Fruit fly (Drosophila melanogaster) whole organism, embryonic: ENCODE results near the gene aralar1.

Experiments
- Asciz ChIP-seq: fragments of 200-800 bp; sonication (Bioruptor generic); optimal IDR thresholded peaks from 2 replicates; lab custom pipeline; 2017; ENCODE audit warnings: missing biosample characterization, mild to moderate bottlenecking, missing genetic modification characterization, missing genetic modification reagents
- B-H2 ChIP-seq: fragments of 200-800 bp; sonication (Bioruptor generic); optimal IDR thresholded peaks from 2 replicates; lab custom pipeline; 2018; ENCODE audit warnings: missing biosample characterization, mild to moderate bottlenecking, missing genetic modification characterization
- Bgb ChIP-seq: fragments of 200-800 bp; sonication (Bioruptor generic); IDR thresholded peaks from 2 replicates; pipeline ENCODE4 v1.3.6; 2022; ENCODE audit warnings: missing biosample characterization, missing genetic modification characterization; ENCODE audit not compliant: partially characterized antibody
- CG11695 ChIP-seq: fragments of 200-800 bp; sonication (Bioruptor generic); IDR thresholded peaks from 3 replicates; pipeline ENCODE4 v1.3.6; 2022; ENCODE audit warnings: missing biosample characterization, missing genetic modification characterization
- CG12942 ChIP-seq: fragments of 200-800 bp; sonication (Bioruptor generic); optimal IDR thresholded peaks from 3 replicates; lab custom pipeline; 2016; ENCODE audit warnings: missing biosample characterization, missing genetic modification characterization
- CG13296 ChIP-seq: fragments of 200-800 bp; sonication (Bioruptor generic); optimal IDR thresholded peaks from 3 replicates; lab custom pipeline; 2018; ENCODE audit warnings: missing biosample characterization, mild to moderate bottlenecking, missing genetic modification characterization
- CG14667 ChIP-seq: fragments of 200-800 bp; sonication (Bioruptor generic); IDR thresholded peaks from 2 replicates; pipeline ENCODE4 v1.3.6; 2022; ENCODE audit warnings: missing biosample characterization, missing genetic modification characterization
- CG1529 ChIP-seq: fragments of 200-800 bp; sonication (Bioruptor generic); optimal IDR thresholded peaks from 3 replicates; lab custom pipeline; 2018; ENCODE audit warnings: missing biosample characterization, missing genetic modification characterization
- CG17186 ChIP-seq: fragments of 200-800 bp; sonication (Bioruptor generic); optimal IDR thresholded peaks from 3 replicates; lab custom pipeline; 2017; ENCODE audit warnings: missing biosample characterization, missing genetic modification reagents, missing genetic modification characterization
- CG17328 ChIP-seq: fragments of 200-800 bp; sonication (Bioruptor generic); IDR thresholded peaks from 2 replicates; pipeline ENCODE4 v1.3.6; 2022; ENCODE audit warnings: missing biosample characterization, missing genetic modification characterization
- CG17568 ChIP-seq: fragments of 200-800 bp; sonication (Bioruptor generic); optimal IDR thresholded peaks from 2 replicates; lab custom pipeline; 2018; ENCODE audit warnings: missing biosample characterization, mild to moderate bottlenecking, missing genetic modification characterization, moderate library complexity
- CG2116 ChIP-seq: fragments of 200-800 bp; sonication (Bioruptor generic); optimal IDR thresholded peaks from 3 replicates; lab custom pipeline; 2018; ENCODE audit warnings: missing biosample characterization, mild to moderate bottlenecking, missing genetic modification characterization
- CG3838 ChIP-seq: fragments of 200-800 bp; sonication (Bioruptor generic); optimal IDR thresholded peaks from 3 replicates; lab custom pipeline; 2016; ENCODE audit warnings: missing biosample characterization, missing genetic modification characterization
- CG6689 ChIP-seq: fragments of 200-800 bp; sonication (Bioruptor generic); IDR thresholded peaks from 2 replicates; pipeline ENCODE4 v1.3.6; 2022; ENCODE audit warnings: missing biosample characterization, missing genetic modification characterization
- CG7745 ChIP-seq: fragments of 200-800 bp; sonication (Bioruptor generic); optimal IDR thresholded peaks from 2 replicates; lab custom pipeline; 2018; ENCODE audit warnings: missing biosample characterization, mild to moderate bottlenecking, missing genetic modification characterization, moderate library complexity
- CG7987 ChIP-seq: fragments of 200-800 bp; sonication (Bioruptor generic); optimal IDR thresholded peaks from 2 replicates; lab custom pipeline; 2018; ENCODE audit warnings: missing biosample characterization, mild to moderate bottlenecking, missing genetic modification characterization, moderate library complexity
- CG8359 ChIP-seq: fragments of 200-800 bp; sonication (Bioruptor generic); optimal IDR thresholded peaks from 2 replicates; lab custom pipeline; 2017; ENCODE audit warnings: missing biosample characterization, mild to moderate bottlenecking, missing genetic modification characterization, borderline replicate concordance
- D ChIP-seq, 2 experiments: fragments of 200-800 bp in 1 of 2; fragments of >200 bp in 1 of 2; sonication (Bioruptor generic) in 1 of 2; optimal IDR thresholded peaks; 2 replicates in 1 of 2; 3 replicates in 1 of 2; lab custom pipeline; 2017; ENCODE audit warnings: mild to moderate bottlenecking in 1 of 2, missing biosample characterization in 1 of 2, missing genetic modification characterization in 1 of 2, missing genetic modification reagents in 1 of 2
- Dfd ChIP-seq, 2 experiments: fragments of >200 bp; optimal IDR thresholded peaks; 2 replicates each; lab custom pipeline; 2017; ENCODE audit warnings: missing biosample characterization in 2 of 2, missing genetic modification characterization in 2 of 2
- Dip3 ChIP-seq: fragments of 200-800 bp; sonication (Bioruptor generic); optimal IDR thresholded peaks from 3 replicates; lab custom pipeline; 2016; ENCODE audit warnings: missing biosample characterization, missing genetic modification characterization
- Drgx ChIP-seq: fragments of 200-800 bp; sonication (Bioruptor generic); IDR thresholded peaks from 2 replicates; pipeline ENCODE4 v1.3.6; 2022; ENCODE audit warnings: missing biosample characterization, missing genetic modification characterization
- E2f1 ChIP-seq: fragments of 200-800 bp; sonication (Bioruptor generic); IDR thresholded peaks from 2 replicates; pipeline ENCODE4 v1.3.6; 2022; ENCODE audit warnings: missing biosample characterization, missing genetic modification characterization
- Hr39 ChIP-seq: fragments of >200 bp; optimal IDR thresholded peaks from 2 replicates; lab custom pipeline; 2017
- Mrtf ChIP-seq: fragments of 200-800 bp; sonication (Bioruptor generic); IDR thresholded peaks from 3 replicates; pipeline ENCODE4 v1.3.6; 2022; ENCODE audit warnings: missing biosample characterization, missing genetic modification characterization
- Optix ChIP-seq: fragments of 200-800 bp; sonication (Bioruptor generic); IDR thresholded peaks from 3 replicates; pipeline ENCODE4 v1.3.6; 2022; ENCODE audit warnings: missing biosample characterization, missing genetic modification characterization
- TFAM ChIP-seq: fragments of 200-800 bp; sonication (Bioruptor generic); optimal IDR thresholded peaks from 2 replicates; lab custom pipeline; 2017; ENCODE audit warnings: missing biosample characterization, missing genetic modification characterization, inconsistent platforms
- Usf ChIP-seq: fragments of 200-800 bp; sonication (Bioruptor generic); optimal IDR thresholded peaks from 2 replicates; lab custom pipeline; 2017; ENCODE audit warnings: missing genotype, missing biosample characterization, missing genetic modification characterization
- Xbp1 ChIP-seq: fragments of 200-800 bp; sonication (Bioruptor generic); optimal IDR thresholded peaks from 3 replicates; lab custom pipeline; 2016; ENCODE audit warnings: missing biosample characterization, mild to moderate bottlenecking, missing genetic modification characterization
- ci ChIP-seq: fragments of 200-800 bp; sonication (Bioruptor generic); IDR thresholded peaks from 3 replicates; pipeline ENCODE4 v1.3.6; 2022; ENCODE audit warnings: missing biosample characterization, missing genetic modification characterization
- crp ChIP-seq, 2 experiments: fragments of 200-800 bp; sonication (Bioruptor generic); optimal IDR thresholded peaks; 2 replicates in 1 of 2; 3 replicates in 1 of 2; lab custom pipeline; 2017; ENCODE audit warnings: missing biosample characterization in 2 of 2, missing genetic modification characterization in 2 of 2, mild to moderate bottlenecking in 1 of 2, moderate library complexity in 1 of 2
- disco-r ChIP-seq: fragments of 200-800 bp; sonication (Bioruptor generic); optimal IDR thresholded peaks from 2 replicates; lab custom pipeline; 2016; ENCODE audit warnings: missing biosample characterization, missing genetic modification characterization
- fd64A ChIP-seq: fragments of 200-800 bp; sonication (Bioruptor generic); optimal IDR thresholded peaks from 3 replicates; lab custom pipeline; 2018; ENCODE audit warnings: missing biosample characterization, mild to moderate bottlenecking, missing genetic modification characterization
- fu2 ChIP-seq: fragments of 200-800 bp; sonication (Bioruptor generic); optimal IDR thresholded peaks from 2 replicates; lab custom pipeline; 2016; ENCODE audit warnings: missing biosample characterization, missing genetic modification characterization
- luna ChIP-seq: fragments of 200-800 bp; sonication (Bioruptor generic); optimal IDR thresholded peaks from 2 replicates; lab custom pipeline; 2016; ENCODE audit warnings: missing biosample characterization, missing genetic modification characterization
- maf-S ChIP-seq: fragments of 200-800 bp; sonication (Bioruptor generic); optimal IDR thresholded peaks from 2 replicates; lab custom pipeline; 2016; ENCODE audit warnings: missing biosample characterization, missing genetic modification characterization
- mam ChIP-seq: fragments of 200-800 bp; sonication (Bioruptor generic); optimal IDR thresholded peaks from 3 replicates; lab custom pipeline; 2016; ENCODE audit warnings: missing biosample characterization, missing genetic modification characterization
- otp ChIP-seq: fragments of 200-800 bp; sonication (Bioruptor generic); IDR thresholded peaks from 3 replicates; pipeline ENCODE4, ENCODE4 v1.3.6; 2022; ENCODE audit warnings: missing biosample characterization, missing genetic modification characterization
- pros ChIP-seq: fragments of 200-800 bp; sonication (Bioruptor generic); optimal IDR thresholded peaks from 3 replicates; lab custom pipeline; 2019; ENCODE audit warnings: missing biosample characterization, mild to moderate bottlenecking, missing genetic modification characterization, moderate library complexity
- rib ChIP-seq: fragments of 200-800 bp; sonication (Bioruptor generic); IDR thresholded peaks from 2 replicates; pipeline ENCODE4 v1.3.6; 2022; ENCODE audit warnings: missing biosample characterization, missing genetic modification characterization
- ro ChIP-seq: fragments of 200-800 bp; sonication (Bioruptor generic); IDR thresholded peaks from 2 replicates; pipeline ENCODE4 v1.3.6; 2022; ENCODE audit warnings: missing biosample characterization, missing genetic modification characterization
- seq ChIP-seq: fragments of 200-800 bp; sonication (Bioruptor generic); IDR thresholded peaks from 2 replicates; pipeline ENCODE4 v1.3.6; 2022; ENCODE audit warnings: missing biosample characterization, missing genetic modification characterization
- sna ChIP-seq: fragments of 200-800 bp; sonication (Bioruptor generic); IDR thresholded peaks from 2 replicates; pipeline ENCODE4 v1.3.6; 2022; ENCODE audit warnings: missing biosample characterization, missing genetic modification characterization; ENCODE audit not compliant: partially characterized antibody
- tap ChIP-seq: fragments of 200-800 bp; optimal IDR thresholded peaks from 3 replicates; lab custom pipeline; 2019; ENCODE audit warnings: missing biosample characterization, mild to moderate bottlenecking, missing genetic modification characterization, moderate library complexity
- tin ChIP-seq: fragments of 200-800 bp; sonication (Bioruptor generic); optimal IDR thresholded peaks from 3 replicates; lab custom pipeline; 2016; ENCODE audit warnings: missing biosample characterization, missing genetic modification characterization
- tup ChIP-seq: fragments of 200-800 bp; sonication (Bioruptor generic); optimal IDR thresholded peaks from 2 replicates; lab custom pipeline; 2016; ENCODE audit warnings: missing biosample characterization, mild to moderate bottlenecking, missing genetic modification characterization, moderate library complexity
- twi ChIP-seq: fragments of 200-800 bp; optimal IDR thresholded peaks from 2 replicates; lab custom pipeline; 2019; ENCODE audit warnings: missing biosample characterization, mild to moderate bottlenecking, missing genetic modification characterization, moderate library complexity
- unc-4 ChIP-seq: fragments of 200-800 bp; sonication (Bioruptor generic); IDR thresholded peaks from 2 replicates; pipeline ENCODE4 v1.3.6; 2022; ENCODE audit warnings: missing biosample characterization, missing genetic modification characterization; ENCODE audit not compliant: partially characterized antibody
- unpg ChIP-seq: fragments of 200-800 bp; sonication (Bioruptor generic); optimal IDR thresholded peaks from 3 replicates; lab custom pipeline; 2018; ENCODE audit warnings: missing biosample characterization, mild to moderate bottlenecking, missing genetic modification characterization, moderate library complexity
- wdn ChIP-seq: fragments of 200-800 bp; sonication (Bioruptor generic); IDR thresholded peaks from 2 replicates; pipeline ENCODE4 v1.3.6; 2022; ENCODE audit warnings: missing biosample characterization, missing genetic modification characterization
- yki ChIP-seq: fragments of >200 bp; optimal IDR thresholded peaks from 3 replicates; lab custom pipeline; 2018
- zfh1 ChIP-seq: fragments of 200-800 bp; sonication (Bioruptor generic); IDR thresholded peaks from 3 replicates; pipeline ENCODE4 v1.3.6; 2022; ENCODE audit warnings: missing biosample characterization, missing genetic modification characterization

The aralar1 gene

DNA sequence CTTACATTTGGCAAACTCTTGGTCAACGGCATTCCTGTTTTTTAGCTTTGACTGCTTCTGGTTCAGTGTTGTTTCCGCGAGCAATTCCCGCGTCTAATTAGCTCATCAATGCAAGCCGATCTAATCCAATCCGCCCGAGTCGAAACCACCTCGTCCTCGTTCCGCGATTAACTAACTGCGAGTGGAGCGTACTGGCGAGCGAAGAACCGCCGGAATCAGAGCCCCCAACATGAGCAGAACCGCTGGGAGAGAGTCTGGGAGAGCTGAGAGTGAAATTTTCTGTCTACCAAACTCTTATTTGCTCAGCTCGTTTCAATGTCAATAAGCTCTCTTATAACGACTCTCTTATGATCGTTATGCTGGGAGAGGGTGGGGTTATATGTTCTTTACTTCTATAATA lies 5.4 kb downstream of the aralar1 start (continued):
- peak; percentile 7; the same call in 1 of the 2 replicates for TF ChIP-seq Drgx (GFP tag; lab: Robert Waterston, UW)
- TF ChIP-seq CG17186 (GFP tag; lab: Kevin White, UChicago) = peak; percentile 59
- TF ChIP-seq Bgb (GFP tag; lab: Robert Waterston, UW) = no peak; the same call in 1 of the 2 replicates
- no peak for TF ChIP-seq CG14667 (GFP tag; lab: Robert Waterston, UW)
- no peak for TF ChIP-seq Optix (GFP tag; lab: Robert Waterston, UW)
- TF ChIP-seq CG7987 (GFP tag; lab: Kevin White, UChicago) = peak; percentile 88
- TF ChIP-seq CG1529 (GFP tag; lab: Kevin White, UChicago) = peak; percentile 69
- TF ChIP-seq Dfd (GFP tag; optimal IDR thresholded peaks at IDR 0.05; lab: Kevin White, UChicago) = no peak
- TF ChIP-seq Dip3 (GFP tag; lab: Kevin White, UChicago) = no peak
- peak; percentile 55 for TF ChIP-seq tin (GFP tag; lab: Kevin White, UChicago)
- TF ChIP-seq B-H2 (GFP tag; lab: Kevin White, UChicago) = peak; percentile 16
- peak; percentile 22 for TF ChIP-seq fu2 (GFP tag; lab: Kevin White, UChicago)
- peak; percentile 55 for TF ChIP-seq CG2116 (GFP tag; lab: Kevin White, UChicago)
- peak; percentile 71 for TF ChIP-seq E2f1 (GFP tag; lab: Robert Waterston, UW)
- peak; percentile 84 for TF ChIP-seq CG11695 (GFP tag; lab: Robert Waterston, UW)
- peak; percentile 82 for TF ChIP-seq disco-r (GFP tag; lab: Kevin White, UChicago)
- peak; percentile 92 for TF ChIP-seq Asciz
- TF ChIP-seq CG7745 (tag; lab: Kevin White, UChicago) = no peak
- TF ChIP-seq rib (GFP tag; lab: Robert Waterston, UW) = peak; percentile 90
- 0 out of 3 replicates have a peak, but pooled peaks have one; percentile 26 for TF ChIP-seq otp (GFP tag; lab: Robert Waterston, UW)
- TF ChIP-seq zfh1 (GFP tag; lab: Robert Waterston, UW) = peak; percentile 75
- TF ChIP-seq wdn (GFP tag; lab: Robert Waterston, UW) = peak; percentile 73; the same call in 1 of the 2 replicates
- TF ChIP-seq CG17568 (GFP tag; lab: Kevin White, UChicago) = peak; percentile 82
- TF ChIP-seq maf-S (GFP tag; lab: Kevin White, UChicago) = peak; percentile 82
- TF ChIP-seq crp (GFP tag; optimal IDR thresholded peaks at IDR 0.05; lab: Kevin White, UChicago) = no peak
- peak; percentile 31; the same call in 1 of the 2 replicates for TF ChIP-seq ro (GFP tag; lab: Robert Waterston, UW)
- TF ChIP-seq pros = no peak
- no peak for TF ChIP-seq sna
- peak; percentile 70 for TF ChIP-seq unpg (GFP tag; lab: Kevin White, UChicago)
- TF ChIP-seq Hr39 (lab: Kevin White, UChicago) = no peak
- peak; percentile 62; the same call in 2 of the 3 replicates for TF ChIP-seq Mrtf (GFP tag; lab: Robert Waterston, UW)
- TF ChIP-seq tup (GFP tag; lab: Kevin White, UChicago) = no peak
- no peak for TF ChIP-seq twi (tag; lab: Kevin White, UChicago)
- TF ChIP-seq Usf (GFP tag; lab: Kevin White, UChicago) = no peak
- TF ChIP-seq seq (GFP tag; lab: Robert Waterston, UW) = peak; percentile 90
- peak; percentile 25 for TF ChIP-seq Xbp1 (GFP tag; lab: Kevin White, UChicago)
- peak; percentile 79 for TF ChIP-seq CG13296
- TF ChIP-seq CG3838 = peak; percentile 80
- TF ChIP-seq luna (GFP tag; lab: Kevin White, UChicago) = peak; percentile 63
- no peak; the same call in none of the 2 replicates for TF ChIP-seq CG6689 (GFP tag; lab: Robert Waterston, UW)
- TF ChIP-seq ci = peak; percentile 91
- peak; percentile 79 for TF ChIP-seq CG12942 (GFP tag; lab: Kevin White, UChicago)
- TF ChIP-seq CG8359 (GFP tag; lab: Kevin White, UChicago) = peak; percentile 49
- peak; percentile 79 for TF ChIP-seq fd64A
- peak; percentile 52 for TF ChIP-seq tap (tag; lab: Kevin White, UChicago)
- TF ChIP-seq unc-4 (GFP tag; lab: Robert Waterston, UW) = 0 out of 2 replicates have a peak, but pooled peaks have one; percentile 12
- TF ChIP-seq D (optimal IDR thresholded peaks at IDR 0.05; lab: Kevin White, UChicago) = no peak
- TF ChIP-seq D (GFP tag; optimal IDR thresholded peaks at IDR 0.05; lab: Kevin White, UChicago) = peak; percentile 75
- TF ChIP-seq mam (GFP tag; lab: Kevin White, UChicago) = peak; percentile 75
- peak; percentile 70 for TF ChIP-seq CG17328 (GFP tag; lab: Robert Waterston, UW)
- TF ChIP-seq TFAM = peak; percentile 5
- TF ChIP-seq yki (lab: Kevin White, UChicago) = peak; percentile 57
